Worm (Caenorhabditis elegans) whole organism, young adult: ENCODE results near the gene slc-25A26.

Experiments used
- C06A6.2 ChIP-seq: fragments of 200-800 bp; sonication (Bioruptor generic); conservative IDR thresholded peaks from 2 replicates; pipeline ENCODE4 v1.3.6; 2022; ENCODE audit warnings: missing genetic modification characterization, missing compliant biosample characterization
- C17E4.6 ChIP-seq: fragments of 200-800 bp; sonication (Bioruptor generic); IDR thresholded peaks from 2 replicates; pipeline ENCODE4 v1.3.6; 2022; ENCODE audit warnings: missing genetic modification reagents, missing genetic modification characterization, missing compliant biosample characterization
- D2030.7 ChIP-seq: fragments of 200-800 bp; sonication (Bioruptor generic); IDR thresholded peaks from 2 replicates; pipeline ENCODE4 v1.3.6; 2022; ENCODE audit warnings: missing genetic modification reagents, missing genetic modification characterization, missing compliant biosample characterization
- F39B2.1 ChIP-seq: fragments of 200-800 bp; sonication (Bioruptor generic); IDR thresholded peaks from 2 replicates; pipeline ENCODE4 v1.3.6; 2022; ENCODE audit warnings: missing genetic modification reagents, missing genetic modification characterization, missing compliant biosample characterization
- F52B5.7 ChIP-seq: sonication (generic microtip); optimal IDR thresholded peaks from 2 replicates; lab custom pipeline; 2016; ENCODE audit warnings: mild to moderate bottlenecking, missing genetic modification characterization, missing compliant biosample characterization
- F57C9.4 ChIP-seq: sonication (generic microtip); optimal IDR thresholded peaks from 2 replicates; lab custom pipeline; 2017; ENCODE audit warnings: mild to moderate bottlenecking, missing genetic modification characterization, missing compliant biosample characterization
- K12H6.12 ChIP-seq: fragments of 200-800 bp; sonication (Bioruptor generic); optimal IDR thresholded peaks from 2 replicates; lab custom pipeline; 2018; ENCODE audit warnings: mild to moderate bottlenecking, missing genetic modification characterization, missing compliant biosample characterization
- aptf-2 ChIP-seq: fragments of 200-800 bp; sonication (Bioruptor generic); conservative IDR thresholded peaks from 2 replicates; pipeline ENCODE4 v1.3.6; 2022; ENCODE audit warnings: missing genetic modification reagents, missing genetic modification characterization, missing compliant biosample characterization
- attf-3 ChIP-seq: fragments of 200-800 bp; sonication (Bioruptor generic); conservative IDR thresholded peaks from 2 replicates; pipeline ENCODE4 v1.3.6; 2022; ENCODE audit warnings: missing genetic modification reagents, missing genetic modification characterization, missing compliant biosample characterization
- attf-6 ChIP-seq: fragments of 200-800 bp; sonication (Bioruptor generic); IDR thresholded peaks from 2 replicates; pipeline ENCODE4 v1.3.6; 2022; ENCODE audit warnings: missing genetic modification reagents, missing genetic modification characterization, missing compliant biosample characterization
- bed-2 ChIP-seq: fragments of 200-800 bp; sonication (Bioruptor generic); IDR thresholded peaks from 2 replicates; pipeline ENCODE4 v1.3.6; 2022; ENCODE audit warnings: missing genetic modification reagents, missing genetic modification characterization, missing compliant biosample characterization
- ccch-3 ChIP-seq: fragments of 200-800 bp; sonication (Bioruptor generic); optimal IDR thresholded peaks from 2 replicates; lab custom pipeline; 2018; ENCODE audit warnings: mild to moderate bottlenecking, missing genetic modification characterization, missing compliant biosample characterization
- cebp-1 ChIP-seq, 2 experiments: fragments of 200-800 bp in 1 of 2; sonication (Bioruptor generic) in 1 of 2; sonication (generic microtip) in 1 of 2; IDR thresholded peaks in 1 of 2; optimal IDR thresholded peaks in 1 of 2; 2 replicates each; pipeline versions ENCODE4 v1.3.6 to Lab custom; 2017 to 2022; ENCODE audit warnings: missing compliant biosample characterization in 2 of 2, missing genetic modification characterization in 2 of 2, mild to moderate bottlenecking in 1 of 2, missing genetic modification reagents in 1 of 2, moderate library complexity in 1 of 2
- ceh-58 ChIP-seq: fragments of 200-800 bp; sonication (Bioruptor generic); IDR thresholded peaks from 2 replicates; pipeline ENCODE4 v1.3.6; 2022; ENCODE audit warnings: missing genetic modification characterization, missing compliant biosample characterization
- egl-44 ChIP-seq: fragments of 200-800 bp; sonication (Bioruptor generic); IDR thresholded peaks from 2 replicates; pipeline ENCODE4 v1.3.6; 2022; ENCODE audit warnings: missing genetic modification reagents, missing genetic modification characterization, missing compliant biosample characterization
- egrh-3 ChIP-seq: fragments of 200-800 bp; sonication (Bioruptor generic); IDR thresholded peaks from 2 replicates; pipeline ENCODE4 v1.3.6; 2022; ENCODE audit warnings: missing genetic modification reagents, missing genetic modification characterization, missing compliant biosample characterization
- fkh-3 ChIP-seq: sonication (generic microtip); optimal IDR thresholded peaks from 2 replicates; lab custom pipeline; 2016; ENCODE audit warnings: mild to moderate bottlenecking, missing genetic modification characterization, missing compliant biosample characterization
- him-1 ChIP-seq: sonication (generic microtip); optimal IDR thresholded peaks from 2 replicates; lab custom pipeline; 2016; ENCODE audit warnings: missing genotype, missing genetic modification reagents, missing genetic modification characterization, missing compliant biosample characterization
- hlh-12 ChIP-seq: sonication (generic microtip); optimal IDR thresholded peaks from 2 replicates; lab custom pipeline; 2016; ENCODE audit warnings: missing genetic modification characterization, missing compliant biosample characterization
- hlh-26 ChIP-seq: fragments of 200-800 bp; sonication (Bioruptor generic); conservative IDR thresholded peaks from 2 replicates; pipeline ENCODE4 v1.3.6; 2022; ENCODE audit warnings: missing genetic modification reagents, missing genetic modification characterization, missing compliant biosample characterization
- lag-1 ChIP-seq: fragments of 200-800 bp; sonication (Bioruptor generic); IDR thresholded peaks from 2 replicates; pipeline ENCODE4 v1.3.6; 2022; ENCODE audit warnings: missing genetic modification reagents, missing genetic modification characterization, missing compliant biosample characterization
- let-607 ChIP-seq, 2 experiments: fragments of 200-800 bp in 1 of 2; sonication (Bioruptor generic) in 1 of 2; sonication (generic microtip) in 1 of 2; optimal IDR thresholded peaks; 2 replicates each; lab custom pipeline; 2016 to 2018; ENCODE audit warnings: mild to moderate bottlenecking in 2 of 2, missing compliant biosample characterization in 2 of 2, missing genetic modification characterization in 2 of 2, moderate library complexity in 2 of 2, missing genotype in 1 of 2
- lin-26 ChIP-seq: fragments of 200-800 bp; sonication (Bioruptor generic); IDR thresholded peaks from 2 replicates; pipeline ENCODE4 v1.3.6; 2022; ENCODE audit warnings: missing genetic modification reagents, missing genetic modification characterization, missing compliant biosample characterization
- lin-40 ChIP-seq: sonication (generic microtip); optimal IDR thresholded peaks from 2 replicates; lab custom pipeline; 2016; ENCODE audit warnings: missing genetic modification characterization, mild to moderate bottlenecking, missing compliant biosample characterization, missing genotype, missing genetic modification reagents
- lin-54 ChIP-seq: fragments of 200-800 bp; sonication (Bioruptor generic); optimal IDR thresholded peaks from 2 replicates; lab custom pipeline; 2018; ENCODE audit warnings: mild to moderate bottlenecking, missing genetic modification characterization, missing compliant biosample characterization
- madf-10 ChIP-seq: sonication (generic microtip); optimal IDR thresholded peaks from 2 replicates; lab custom pipeline; 2016; ENCODE audit warnings: mild to moderate bottlenecking, missing genetic modification characterization, missing compliant biosample characterization
- madf-3 ChIP-seq: fragments of 200-800 bp; sonication (Bioruptor generic); IDR thresholded peaks from 2 replicates; pipeline ENCODE4 v1.3.6; 2022; ENCODE audit warnings: missing genetic modification reagents, missing genetic modification characterization, missing compliant biosample characterization
- madf-6 ChIP-seq: fragments of 200-800 bp; sonication (Bioruptor generic); IDR thresholded peaks from 2 replicates; pipeline ENCODE4 v1.3.6; 2022; ENCODE audit warnings: missing genetic modification reagents, missing genetic modification characterization, missing compliant biosample characterization
- madf-8 ChIP-seq: fragments of 200-800 bp; sonication (Bioruptor generic); conservative IDR thresholded peaks from 2 replicates; pipeline ENCODE4 v1.3.6; 2022; ENCODE audit warnings: missing genetic modification reagents, missing genetic modification characterization, missing compliant biosample characterization
- mes-4 ChIP-seq: sonication (generic microtip); optimal IDR thresholded peaks from 2 replicates; lab custom pipeline; 2016; ENCODE audit warnings: missing genotype, missing genetic modification characterization, missing compliant biosample characterization
- mxl-1 ChIP-seq: sonication (generic microtip); optimal IDR thresholded peaks from 2 replicates; lab custom pipeline; 2016; ENCODE audit warnings: missing genetic modification characterization, missing compliant biosample characterization
- nfya-1 ChIP-seq: sonication (generic microtip); optimal IDR thresholded peaks from 2 replicates; lab custom pipeline; 2017; ENCODE audit warnings: antibody characterized with exemption, missing compliant biosample characterization, missing genetic modification characterization, borderline replicate concordance; ENCODE audit not compliant: insufficient read depth
- nfya-2 ChIP-seq: fragments of 200-800 bp; sonication (Bioruptor generic); IDR thresholded peaks from 2 replicates; pipeline ENCODE4 v1.3.6; 2022; ENCODE audit warnings: missing genetic modification reagents, missing genetic modification characterization, missing compliant biosample characterization
- nhr-179 ChIP-seq: sonication (generic microtip); optimal IDR thresholded peaks from 2 replicates; lab custom pipeline; 2016; ENCODE audit warnings: mild to moderate bottlenecking, missing genetic modification characterization, missing compliant biosample characterization
- nhr-90 ChIP-seq: sonication (generic microtip); optimal IDR thresholded peaks from 2 replicates; lab custom pipeline; 2016; ENCODE audit warnings: missing genotype, mild to moderate bottlenecking, missing genetic modification characterization, missing compliant biosample characterization
- sdz-38 ChIP-seq: sonication (generic microtip); optimal IDR thresholded peaks from 2 replicates; lab custom pipeline; 2016; ENCODE audit warnings: missing genotype, missing genetic modification characterization, missing compliant biosample characterization
- snpc-1.3 ChIP-seq: sonication (generic microtip); optimal IDR thresholded peaks from 2 replicates; lab custom pipeline; 2017; ENCODE audit warnings: missing genetic modification characterization, mild to moderate bottlenecking, missing compliant biosample characterization, antibody characterized with exemption, moderate library complexity, missing genotype, missing genetic modification reagents; ENCODE audit not compliant: insufficient read depth
- sptf-2 ChIP-seq: fragments of 200-800 bp; sonication (Bioruptor generic); optimal IDR thresholded peaks from 2 replicates; lab custom pipeline; 2018; ENCODE audit warnings: mild to moderate bottlenecking, missing genetic modification characterization, missing compliant biosample characterization
- tbx-9 ChIP-seq: sonication (generic microtip); optimal IDR thresholded peaks from 2 replicates; lab custom pipeline; 2016; ENCODE audit warnings: borderline replicate concordance, missing genetic modification characterization, inconsistent platforms, missing compliant biosample characterization
- tlf-1 ChIP-seq: fragments of 200-800 bp; sonication (Bioruptor generic); optimal IDR thresholded peaks from 2 replicates; lab custom pipeline; 2018; ENCODE audit warnings: mild to moderate bottlenecking, missing genetic modification characterization, missing compliant biosample characterization
- unc-62 ChIP-seq: fragments of 150-350 bp; optimal IDR thresholded peaks from 2 replicates; lab custom pipeline; 2014; ENCODE audit warnings: missing biosample characterization, missing genetic modification reagents, missing genetic modification characterization
- xnd-1 ChIP-seq: sonication (generic microtip); optimal IDR thresholded peaks from 2 replicates; lab custom pipeline; 2016; ENCODE audit warnings: missing genotype, missing genetic modification reagents, missing genetic modification characterization, missing compliant biosample characterization
- ztf-18 ChIP-seq: sonication (generic microtip); optimal IDR thresholded peaks from 2 replicates; lab custom pipeline; 2016; ENCODE audit warnings: missing genotype, mild to moderate bottlenecking, missing genetic modification characterization, missing compliant biosample characterization
- ztf-25 ChIP-seq: fragments of 200-800 bp; sonication (Bioruptor generic); IDR thresholded peaks from 2 replicates; pipeline ENCODE4 v1.3.6; 2022; ENCODE audit warnings: missing genetic modification reagents, missing genetic modification characterization, missing compliant biosample characterization
- ztf-28 ChIP-seq: fragments of 200-800 bp; sonication (Bioruptor generic); IDR thresholded peaks from 2 replicates; pipeline ENCODE4 v1.3.6; 2022; ENCODE audit warnings: missing genetic modification reagents, missing genetic modification characterization, missing compliant biosample characterization
- ztf-6 ChIP-seq: fragments of 200-800 bp; sonication (Bioruptor generic); IDR thresholded peaks from 2 replicates; pipeline ENCODE4 v1.3.6; 2022; ENCODE audit warnings: missing genetic modification reagents, missing genetic modification characterization, missing compliant biosample characterization

The slc-25A26 gene

DNA sequence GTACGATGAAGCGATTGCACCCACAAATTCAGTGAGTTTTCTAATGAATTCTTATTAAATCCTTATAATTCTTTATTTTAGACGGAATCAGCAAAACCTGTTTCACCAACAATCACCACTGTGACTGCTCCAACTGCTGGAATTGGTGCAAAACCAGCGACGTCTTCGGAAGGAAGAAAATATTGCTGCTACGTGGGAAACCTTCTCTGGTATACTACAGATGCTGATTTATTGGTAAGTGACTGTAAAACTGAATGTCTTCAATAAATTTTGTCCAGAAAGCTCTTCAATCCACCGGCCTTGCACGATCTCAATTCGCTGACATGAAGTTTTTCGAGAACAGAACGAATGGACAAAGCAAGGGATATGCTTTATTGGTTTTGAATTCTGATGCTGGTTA lies 3.7 kb upstream of the slc-25A26 start (continued):
- TF ChIP-seq lin-40 (tag; lab: Kevin White, UChicago), result no peak
- no peak for TF ChIP-seq K12H6.12 (tag; lab: Kevin White, UChicago)
- no peak for TF ChIP-seq ztf-18 (tag; lab: Kevin White, UChicago)
- no peak for TF ChIP-seq fkh-3 (tag; lab: Kevin White, UChicago)

DNA sequence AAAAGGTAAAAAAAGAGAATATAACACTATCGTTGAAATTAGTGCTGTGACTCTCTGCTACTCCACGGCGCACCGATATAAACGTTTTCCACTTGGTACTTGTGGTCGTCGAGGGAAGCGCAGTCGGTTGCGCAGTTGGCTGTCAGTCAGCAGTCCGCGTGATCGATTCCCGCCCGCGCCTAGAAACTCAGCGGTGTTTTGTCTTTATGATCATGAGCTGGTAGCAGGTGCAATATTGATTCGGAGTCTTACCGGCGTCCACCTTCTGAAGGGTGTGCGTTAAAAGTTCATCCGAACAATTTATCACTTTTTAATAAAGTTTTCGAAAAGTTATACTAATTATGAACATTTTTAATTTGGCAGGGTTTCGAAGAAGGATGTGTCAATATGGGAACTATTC lies 3.1 kb upstream of the slc-25A26 start:
- TF ChIP-seq nfya-1 (tag; lab: Kevin White, UChicago) (no peak), sdz-38 (no peak), lin-54 (peak; percentile 82), lag-1 (GFP tag; lab: Robert Waterston, UW) (no peak), sptf-2 (GFP tag; lab: Kevin White, UChicago) (peak; percentile 95), D2030.7 (GFP tag; lab: Robert Waterston, UW) (peak; percentile 52; the same call in 1 of the 2 replicates), ztf-25 (GFP tag; lab: Robert Waterston, UW) (peak; percentile 62; the same call in 1 of the 2 replicates), F57C9.4 (tag; lab: Kevin White, UChicago) (peak; percentile 87), madf-8 (0 out of 2 replicates have a peak, but pooled peaks have one; percentile 21), him-1 (tag; lab: Kevin White, UChicago) (peak; percentile 68), madf-3 (GFP tag; lab: Robert Waterston, UW) (peak; percentile 84), egl-44 (GFP tag; lab: Robert Waterston, UW) (peak; percentile 94), bed-2 (GFP tag; lab: Robert Waterston, UW) (no peak), F52B5.7 (tag; lab: Kevin White, UChicago) (peak; percentile 92), madf-10 (tag; lab: Kevin White, UChicago) (peak; percentile 89), hlh-26 (GFP tag; lab: Robert Waterston, UW) (no peak), let-607 (tag; optimal IDR thresholded peaks at IDR 0.05; lab: Kevin White, UChicago) (peak; percentile 54 to 64), lin-26 (GFP tag; lab: Robert Waterston, UW) (peak; percentile 97), tlf-1 (GFP tag; lab: Kevin White, UChicago) (peak; percentile 74), aptf-2 (GFP tag; lab: Robert Waterston, UW) (no peak), mes-4 (tag; lab: Kevin White, UChicago) (peak; percentile 59), C17E4.6 (peak; percentile 60), attf-6 (GFP tag; lab: Robert Waterston, UW) (peak; percentile 48; the same call in 1 of the 2 replicates), ztf-28 (GFP tag; lab: Robert Waterston, UW) (peak; percentile 85), nhr-90 (tag; lab: Kevin White, UChicago) (peak; percentile 96), ztf-6 (no peak), nfya-2 (no peak), attf-3 (GFP tag; lab: Robert Waterston, UW) (peak; percentile 87), egrh-3 (GFP tag; lab: Robert Waterston, UW) (peak; percentile 57), F39B2.1 (GFP tag; lab: Robert Waterston, UW) (no peak), ceh-58 (GFP tag; lab: Robert Waterston, UW) (0 out of 2 replicates have a peak, but pooled peaks have one; percentile 30), tbx-9 (peak; percentile 89), C06A6.2 (GFP tag; lab: Robert Waterston, UW) (peak; percentile 73; the same call in 1 of the 2 replicates), nhr-179 (tag; lab: Kevin White, UChicago) (peak; percentile 78), xnd-1 (tag; lab: Kevin White, UChicago) (peak; percentile 42), hlh-12 (tag; lab: Kevin White, UChicago) (no peak), ccch-3 (peak; percentile 38), madf-6 (GFP tag; lab: Robert Waterston, UW) (peak; percentile 74), cebp-1 (GFP tag; IDR thresholded peaks at IDR 0.05; lab: Robert Waterston, UW) (peak; percentile 27; the same call in 1 of the 2 replicates), cebp-1 (tag; optimal IDR thresholded peaks at IDR 0.05; lab: Kevin White, UChicago) (peak; percentile 86), mxl-1 (tag; lab: Kevin White, UChicago) (peak; percentile 80), unc-62 (no peak), snpc-1.3 (tag; lab: Kevin White, UChicago) (peak; percentile 95)
